In genomic region chr2L:480638-481399, dm6 we compare ENCODE assay signal across 6 fruit fly cellular contexts.
TF ChIP-seq lines count a peak whose summit lies in the region.

No protein-coding gene starts in this region.

- TF ChIP-seq CTCF in whole organism, embryonic (GFP tag; optimal IDR thresholded peaks at IDR 0.05; lab: Kevin White, UChicago): peak; percentile 84

TF ChIP-seq in whole organism, 6 proteins besides CTCF, POLR2A, EP300 and RAD21:
- TF ChIP-seq EcR (GFP tag; optimal IDR thresholded peaks at IDR 0.05; lab: Kevin White, UChicago): peak; percentile 64 to 87
- TF ChIP-seq pan (optimal IDR thresholded peaks at IDR 0.05; lab: Kevin White, UChicago): peak; percentile 98
- TF ChIP-seq psq (optimal IDR thresholded peaks at IDR 0.05; lab: Kevin White, UChicago): no peak

TF ChIP-seq in whole organism, adult, 20 proteins besides CTCF, POLR2A, EP300 and RAD21 (continues in another document):
- TF ChIP-seq pad (GFP tag; optimal IDR thresholded peaks at IDR 0.05; lab: Kevin White, UChicago) (peak; percentile 97), CG5204 (GFP tag; optimal IDR thresholded peaks at IDR 0.05; lab: Kevin White, UChicago) (peak; percentile 99), CG12768 (GFP tag; optimal IDR thresholded peaks at IDR 0.05; lab: Kevin White, UChicago) (peak; percentile 100), CG7101 (tag; optimal IDR thresholded peaks at IDR 0.05; lab: Kevin White, UChicago) (peak; percentile 100), kay (GFP tag; lab: Kevin White, UChicago; ENCODE audit: borderline replicate concordance) (peak; percentile 99), cnc (optimal IDR thresholded peaks at IDR 0.05; lab: Kevin White, UChicago) (no peak), Clk (GFP tag; optimal IDR thresholded peaks at IDR 0.05; lab: Kevin White, UChicago) (peak; percentile 100), CG7045 (GFP tag; optimal IDR thresholded peaks at IDR 0.05; lab: Kevin White, UChicago) (peak; percentile 100), Crg-1 (GFP tag; optimal IDR thresholded peaks at IDR 0.05; lab: Kevin White, UChicago) (peak; percentile 100), CG14711 (tag; optimal IDR thresholded peaks at IDR 0.05; lab: Kevin White, UChicago) (peak; percentile 99), CG11617 (GFP tag; optimal IDR thresholded peaks at IDR 0.05; lab: Kevin White, UChicago) (peak; percentile 100), Mnt (GFP tag; optimal IDR thresholded peaks at IDR 0.05; lab: Kevin White, UChicago) (peak; percentile 98), CG1620 (GFP tag; optimal IDR thresholded peaks at IDR 0.05; lab: Kevin White, UChicago) (peak; percentile 95), CG33017 (tag; optimal IDR thresholded peaks at IDR 0.05; lab: Kevin White, UChicago) (peak; percentile 100), toe (GFP tag; optimal IDR thresholded peaks at IDR 0.05; lab: Kevin White, UChicago) (peak; percentile 95), ovo (GFP tag; optimal IDR thresholded peaks at IDR 0.05; lab: Kevin White, UChicago) (peak; percentile 91), bab1 (GFP tag; optimal IDR thresholded peaks at IDR 0.05; lab: Kevin White, UChicago) (peak; percentile 100)

TF ChIP-seq in whole organism, embryonic, 481 proteins besides CTCF, POLR2A, EP300 and RAD21 (continues in another document):
- TF ChIP-seq oc (tag; optimal IDR thresholded peaks at IDR 0.05; lab: Kevin White, UChicago): peak; percentile 100
- TF ChIP-seq usp (GFP tag; optimal IDR thresholded peaks at IDR 0.05; lab: Kevin White, UChicago): no peak
- peak; percentile 97 for TF ChIP-seq CG8281 (tag; optimal IDR thresholded peaks at IDR 0.05; lab: Kevin White, UChicago)
- TF ChIP-seq stwl (tag; optimal IDR thresholded peaks at IDR 0.05; lab: Kevin White, UChicago): peak; percentile 94
- TF ChIP-seq vnd (GFP tag; IDR thresholded peaks at IDR 0.05; lab: Robert Waterston, UW; ENCODE audit: partially characterized antibody): no peak
- peak; percentile 100 for TF ChIP-seq Max (GFP tag; optimal IDR thresholded peaks at IDR 0.05; lab: Kevin White, UChicago)
- peak; percentile 100 for TF ChIP-seq fd64A (GFP tag; optimal IDR thresholded peaks at IDR 0.05; lab: Kevin White, UChicago)
- peak; percentile 100 for TF ChIP-seq CG7786 (GFP tag; optimal IDR thresholded peaks at IDR 0.05; lab: Kevin White, UChicago)
- peak; percentile 100 for TF ChIP-seq CG6272 (GFP tag; IDR thresholded peaks at IDR 0.05; lab: Robert Waterston, UW)
- peak; percentile 100 for TF ChIP-seq CG16863 (GFP tag; optimal IDR thresholded peaks at IDR 0.05; lab: Kevin White, UChicago)
- TF ChIP-seq CG11696 (GFP tag; IDR thresholded peaks at IDR 0.05; lab: Robert Waterston, UW): no peak
- peak; percentile 100 for TF ChIP-seq CG8089 (GFP tag; optimal IDR thresholded peaks at IDR 0.05; lab: Kevin White, UChicago)
- peak; percentile 100 for TF ChIP-seq Dad (GFP tag; optimal IDR thresholded peaks at IDR 0.05; lab: Kevin White, UChicago)
- TF ChIP-seq Pdp1 (GFP tag; optimal IDR thresholded peaks at IDR 0.05; lab: Kevin White, UChicago): peak; percentile 100
- peak; percentile 100 for TF ChIP-seq CoRest (tag; optimal IDR thresholded peaks at IDR 0.05; lab: Kevin White, UChicago)
- no peak for TF ChIP-seq ranshi (GFP tag; IDR thresholded peaks at IDR 0.05; lab: Robert Waterston, UW)
- TF ChIP-seq ab (GFP tag; optimal IDR thresholded peaks at IDR 0.05; lab: Kevin White, UChicago): peak; percentile 100
- TF ChIP-seq CG14965 (GFP tag; optimal IDR thresholded peaks at IDR 0.05; lab: Kevin White, UChicago; ENCODE audit: borderline replicate concordance): peak; percentile 97

TF ChIP-seq in whole organism, prepupa, 60 proteins besides CTCF, POLR2A, EP300 and RAD21 (continues in another document):
- TF ChIP-seq achi (GFP tag; optimal IDR thresholded peaks at IDR 0.05; lab: Kevin White, UChicago) (peak; percentile 100), cyc (GFP tag; optimal IDR thresholded peaks at IDR 0.05; lab: Kevin White, UChicago) (peak; percentile 100), pdm3 (GFP tag; optimal IDR thresholded peaks at IDR 0.05; lab: Kevin White, UChicago) (peak; percentile 100), CG11762 (GFP tag; optimal IDR thresholded peaks at IDR 0.05; lab: Kevin White, UChicago; ENCODE audit: insufficient read depth) (peak; percentile 100), CG15336 (GFP tag; IDR thresholded peaks at IDR 0.05; lab: Robert Waterston, UW) (no peak), CG32006 (GFP tag; optimal IDR thresholded peaks at IDR 0.05; lab: Kevin White, UChicago) (peak; percentile 100), vri (GFP tag; optimal IDR thresholded peaks at IDR 0.05; lab: Kevin White, UChicago) (peak; percentile 100), fd59A (GFP tag; optimal IDR thresholded peaks at IDR 0.05; lab: Kevin White, UChicago) (peak; percentile 100), net (GFP tag; optimal IDR thresholded peaks at IDR 0.05; lab: Kevin White, UChicago) (peak; percentile 100), CG3032 (tag; optimal IDR thresholded peaks at IDR 0.05; lab: Kevin White, UChicago) (peak; percentile 100), dsx (GFP tag; optimal IDR thresholded peaks at IDR 0.05; lab: Kevin White, UChicago; ENCODE audit: poor library complexity, severe bottlenecking) (peak; percentile 100), topi (GFP tag; optimal IDR thresholded peaks at IDR 0.05; lab: Kevin White, UChicago) (peak; percentile 100), CG6854 (GFP tag; optimal IDR thresholded peaks at IDR 0.05; lab: Kevin White, UChicago) (peak; percentile 100), esn (GFP tag; optimal IDR thresholded peaks at IDR 0.05; lab: Kevin White, UChicago) (peak; percentile 100), CG4318 (GFP tag; optimal IDR thresholded peaks at IDR 0.05; lab: Kevin White, UChicago) (peak; percentile 100), Hr4 (GFP tag; optimal IDR thresholded peaks at IDR 0.05; lab: Kevin White, UChicago) (peak; percentile 100), CG8119 (GFP tag; IDR thresholded peaks at IDR 0.05; lab: Robert Waterston, UW) (no peak), eg (GFP tag; IDR thresholded peaks at IDR 0.05; lab: Robert Waterston, UW) (no peak)

TF ChIP-seq in whole organism, pupa, 21 proteins besides CTCF, POLR2A, EP300 and RAD21:
- TF ChIP-seq fd96Ca (GFP tag; IDR thresholded peaks at IDR 0.05; lab: Robert Waterston, UW) (no peak), Snoo (tag; optimal IDR thresholded peaks at IDR 0.05; lab: Kevin White, UChicago) (peak; percentile 100), Ets98B (GFP tag; IDR thresholded peaks at IDR 0.05; lab: Robert Waterston, UW) (no peak), CG10348 (GFP tag; IDR thresholded peaks at IDR 0.05; lab: Robert Waterston, UW) (no peak), EcR (GFP tag; optimal IDR thresholded peaks at IDR 0.05; lab: Kevin White, UChicago) (peak; percentile 98), CG34367 (tag; optimal IDR thresholded peaks at IDR 0.05; lab: Kevin White, UChicago) (peak; percentile 100), D1 (tag; optimal IDR thresholded peaks at IDR 0.05; lab: Kevin White, UChicago) (peak; percentile 100), CG8301 (tag; optimal IDR thresholded peaks at IDR 0.05; lab: Kevin White, UChicago) (peak; percentile 100), CG17806 (tag; optimal IDR thresholded peaks at IDR 0.05; lab: Kevin White, UChicago) (peak; percentile 100), Pif1B (GFP tag; optimal IDR thresholded peaks at IDR 0.05; lab: Kevin White, UChicago) (peak; percentile 100), Pif1A (GFP tag; optimal IDR thresholded peaks at IDR 0.05; lab: Kevin White, UChicago) (peak; percentile 100), CG8159 (tag; optimal IDR thresholded peaks at IDR 0.05; lab: Kevin White, UChicago) (peak; percentile 100), CG12605 (GFP tag; IDR thresholded peaks at IDR 0.05; lab: Robert Waterston, UW) (no peak), CG32121 (GFP tag; IDR thresholded peaks at IDR 0.05; lab: Robert Waterston, UW) (no peak), CG14655 (GFP tag; optimal IDR thresholded peaks at IDR 0.05; lab: Kevin White, UChicago) (peak; percentile 100), rn (GFP tag; IDR thresholded peaks at IDR 0.05; lab: Robert Waterston, UW) (no peak), CG9948 (tag; optimal IDR thresholded peaks at IDR 0.05; lab: Kevin White, UChicago) (peak; percentile 100), gl (tag; optimal IDR thresholded peaks at IDR 0.05; lab: Kevin White, UChicago) (peak; percentile 99), CG13204 (GFP tag; optimal IDR thresholded peaks at IDR 0.05; lab: Kevin White, UChicago) (peak; percentile 100), CG15710 (tag; optimal IDR thresholded peaks at IDR 0.05; lab: Kevin White, UChicago) (peak; percentile 100), CG4496 (GFP tag; IDR thresholded peaks at IDR 0.05; lab: Robert Waterston, UW) (no peak)

TF ChIP-seq in whole organism, wandering third instar larva, 38 proteins besides CTCF, POLR2A, EP300 and RAD21 (continues in another document):
- TF ChIP-seq foxo (GFP tag; optimal IDR thresholded peaks at IDR 0.05; lab: Kevin White, UChicago): peak; percentile 100
- peak; percentile 100 for TF ChIP-seq CG32264 (GFP tag; optimal IDR thresholded peaks at IDR 0.05; lab: Kevin White, UChicago)
- TF ChIP-seq Myc (optimal IDR thresholded peaks at IDR 0.05; lab: Kevin White, UChicago): no peak
- TF ChIP-seq lola (GFP tag; optimal IDR thresholded peaks at IDR 0.05; lab: Kevin White, UChicago): peak; percentile 41
- TF ChIP-seq Hnf4 (GFP tag; optimal IDR thresholded peaks at IDR 0.05; lab: Kevin White, UChicago): peak; percentile 100
- peak; percentile 94 for TF ChIP-seq Hr83 (GFP tag; optimal IDR thresholded peaks at IDR 0.05; lab: Kevin White, UChicago; ENCODE audit: poor library complexity, severe bottlenecking)
- TF ChIP-seq CrebA (GFP tag; optimal IDR thresholded peaks at IDR 0.05; lab: Kevin White, UChicago; ENCODE audit: borderline replicate concordance): peak; percentile 99
- peak; percentile 94 for TF ChIP-seq pan (optimal IDR thresholded peaks at IDR 0.05; lab: Kevin White, UChicago)
- TF ChIP-seq fru (GFP tag; optimal IDR thresholded peaks at IDR 0.05; lab: Kevin White, UChicago): peak; percentile 100
- TF ChIP-seq Jra (GFP tag; optimal IDR thresholded peaks at IDR 0.05; lab: Kevin White, UChicago): peak; percentile 100
- TF ChIP-seq h (GFP tag; optimal IDR thresholded peaks at IDR 0.05; lab: Kevin White, UChicago): peak; percentile 100
- peak; percentile 89 for TF ChIP-seq jim (GFP tag; optimal IDR thresholded peaks at IDR 0.05; lab: Kevin White, UChicago)
- TF ChIP-seq dl (GFP tag; optimal IDR thresholded peaks at IDR 0.05; lab: Kevin White, UChicago; ENCODE audit: insufficient read depth in 1 of 2, partially characterized antibody in 2 of 2): peak in 1 of 2 experiments; percentile 69
- peak; percentile 49 for TF ChIP-seq Dif (GFP tag; optimal IDR thresholded peaks at IDR 0.05; lab: Kevin White, UChicago; ENCODE audit: partially characterized antibody)
- peak; percentile 99 for TF ChIP-seq Dfd (GFP tag; optimal IDR thresholded peaks at IDR 0.05; lab: Kevin White, UChicago)
- TF ChIP-seq br (GFP tag; optimal IDR thresholded peaks at IDR 0.05; lab: Kevin White, UChicago): peak; percentile 100
- peak; percentile 99 for TF ChIP-seq brk (GFP tag; optimal IDR thresholded peaks at IDR 0.05; lab: Kevin White, UChicago)
- peak; percentile 100 for TF ChIP-seq HLH106 (tag; optimal IDR thresholded peaks at IDR 0.05; lab: Kevin White, UChicago)
- TF ChIP-seq sv (GFP tag; optimal IDR thresholded peaks at IDR 0.05; lab: Kevin White, UChicago): peak; percentile 100
- TF ChIP-seq Sp1 (GFP tag; optimal IDR thresholded peaks at IDR 0.05; lab: Kevin White, UChicago): peak; percentile 100
- peak; percentile 100 for TF ChIP-seq tai (GFP tag; optimal IDR thresholded peaks at IDR 0.05; lab: Kevin White, UChicago)
